Worm (Caenorhabditis elegans): ENCODE measurements around the gene srab-14.
A peak's percentile ranks its signal among the peaks of the same experiment; 100 is the strongest.

srab-14 gene

ce11 chrII:7478487-7479234 is 20.6 kb downstream of the srab-14 start, which contains the start of the genes aka-1 and ubc-6 (continued):
- TF ChIP-seq nhr-76 (tag; optimal IDR thresholded peaks at IDR 0.05) (no peak), ztf-11 (tag; optimal IDR thresholded peaks at IDR 0.05) (no peak), tbx-2 (tag; optimal IDR thresholded peaks at IDR 0.05) (peak; percentile 82), jun-1 (tag; optimal IDR thresholded peaks at IDR 0.05) (peak; percentile 73), nhr-43 (tag; optimal IDR thresholded peaks at IDR 0.05; ENCODE audit: poor library complexity, severe bottlenecking) (peak; percentile 67), mml-1 (tag; optimal IDR thresholded peaks at IDR 0.05) (no peak), ceh-9 (tag; optimal IDR thresholded peaks at IDR 0.05) (no peak), ztf-4 (tag; optimal IDR thresholded peaks at IDR 0.05) (no peak), lsy-12 (tag; optimal IDR thresholded peaks at IDR 0.05) (peak; percentile 83), pqm-1 (tag; optimal IDR thresholded peaks at IDR 0.05) (peak; percentile 13), egl-5 (tag; optimal IDR thresholded peaks at IDR 0.05) (peak; percentile 37), nfya-1 (tag; optimal IDR thresholded peaks at IDR 0.05; ENCODE audit: insufficient read depth) (peak; percentile 77), egl-27 (tag; optimal IDR thresholded peaks at IDR 0.05) (no peak), ceh-28 (tag; optimal IDR thresholded peaks at IDR 0.05) (peak; percentile 79), fkh-2 (tag; optimal IDR thresholded peaks at IDR 0.05) (no peak), fos-1 (tag; optimal IDR thresholded peaks at IDR 0.05) (peak; percentile 31), nhr-23 (tag; optimal IDR thresholded peaks at IDR 0.05) (peak; percentile 79), skn-1 (tag; optimal IDR thresholded peaks at IDR 0.05) (no peak), ZK546.5 (tag; optimal IDR thresholded peaks at IDR 0.05) (no peak), elt-1 (tag; optimal IDR thresholded peaks at IDR 0.05) (no peak)

DNA sequence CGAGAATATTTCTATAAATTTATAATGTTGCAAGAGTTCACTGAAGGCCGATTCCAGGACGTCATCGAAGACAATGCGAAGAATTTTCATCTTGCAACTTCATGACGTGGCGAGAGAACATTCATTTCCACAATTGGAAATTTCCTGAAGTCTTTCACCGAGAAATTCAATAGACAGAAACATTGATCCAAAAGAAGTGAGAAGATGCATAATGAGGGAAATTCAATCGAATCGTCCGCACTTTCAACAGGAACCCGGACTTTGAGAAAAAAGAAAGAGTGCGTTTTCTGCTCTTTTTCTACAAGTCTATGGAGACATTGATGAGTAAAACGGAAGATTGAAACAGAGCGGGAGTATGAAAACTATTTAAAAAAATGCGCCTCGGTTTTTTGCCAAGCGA is 30.0 kb downstream of the srab-14 start:
- TF ChIP-seq jun-1 (tag; optimal IDR thresholded peaks at IDR 0.05) (no peak), lin-15B (tag; optimal IDR thresholded peaks at IDR 0.05) (no peak), ceh-28 (tag; optimal IDR thresholded peaks at IDR 0.05) (no peak), nhr-43 (tag; optimal IDR thresholded peaks at IDR 0.05; ENCODE audit: poor library complexity, severe bottlenecking) (no peak), hmg-11 (tag; optimal IDR thresholded peaks at IDR 0.05) (no peak), fkh-10 (GFP tag; optimal IDR thresholded peaks at IDR 0.05) (peak; percentile 98), nhr-67 (tag; optimal IDR thresholded peaks at IDR 0.05) (no peak), unc-39 (tag; optimal IDR thresholded peaks at IDR 0.05) (no peak), elt-3 (tag; optimal IDR thresholded peaks at IDR 0.05) (no peak)

- TF ChIP-seq elt-2 (tag; optimal IDR thresholded peaks at IDR 0.05) (no peak), jun-1 (tag; optimal IDR thresholded peaks at IDR 0.05) (no peak), pqm-1 (tag; optimal IDR thresholded peaks at IDR 0.05) (no peak), ceh-28 (tag; optimal IDR thresholded peaks at IDR 0.05) (no peak), nhr-25 (tag; optimal IDR thresholded peaks at IDR 0.05) (no peak), ceh-82 (tag; optimal IDR thresholded peaks at IDR 0.05) (no peak), lin-15B (tag; optimal IDR thresholded peaks at IDR 0.05) (no peak), unc-62 (GFP tag; optimal IDR thresholded peaks at IDR 0.05) (no peak), nhr-43 (tag; optimal IDR thresholded peaks at IDR 0.05; ENCODE audit: poor library complexity, severe bottlenecking) (no peak)
Measured at ce11 chrII:7465519-7465918, 33.8 kb downstream of the srab-14 start, which contains the start of gene sro-1. Gene sro-1 (minus strand): TSS chrII:7465619.

DNA sequence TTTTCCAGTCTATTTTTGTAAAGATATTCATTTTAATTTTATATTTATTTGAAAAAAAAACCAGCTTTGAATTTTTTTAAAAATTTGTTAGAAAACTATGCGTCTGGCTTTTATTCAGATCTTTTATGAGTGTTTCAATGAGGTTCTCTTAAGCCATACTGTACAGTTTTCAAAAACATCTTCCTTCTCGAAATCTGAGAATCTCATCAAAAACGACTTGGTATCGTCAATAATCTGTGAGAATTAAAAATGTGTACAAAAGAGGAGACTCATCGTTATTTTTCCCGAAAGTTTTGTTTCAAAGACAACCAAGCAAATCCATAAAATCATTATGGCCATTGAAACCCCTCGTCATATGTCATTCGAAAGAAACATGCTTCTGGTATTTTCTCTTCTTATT is 40.1 kb downstream of the srab-14 start, which contains the start of gene D1022.2:
D1022.2 (plus strand) TSS at position 301 of the 400 bp plus-strand sequence.
- no peak for TF ChIP-seq ceh-16 (tag; optimal IDR thresholded peaks at IDR 0.05)
- no peak for TF ChIP-seq ceh-82 (tag; optimal IDR thresholded peaks at IDR 0.05)
- no peak for TF ChIP-seq pha-4 (tag; optimal IDR thresholded peaks at IDR 0.05)
- TF ChIP-seq snpc-4 (tag; optimal IDR thresholded peaks at IDR 0.05) = no peak
- no peak for TF ChIP-seq unc-39 (tag; optimal IDR thresholded peaks at IDR 0.05)
- TF ChIP-seq unc-62 (GFP tag; optimal IDR thresholded peaks at IDR 0.05) = no peak
- no peak for TF ChIP-seq mdl-1 (tag; optimal IDR thresholded peaks at IDR 0.05)
- TF ChIP-seq nhr-28 (tag; optimal IDR thresholded peaks at IDR 0.05) = no peak
- no peak for TF ChIP-seq elt-3 (tag; optimal IDR thresholded peaks at IDR 0.05)
- TF ChIP-seq aly-2 (tag; optimal IDR thresholded peaks at IDR 0.05) = no peak
- TF ChIP-seq skn-1 (tag; optimal IDR thresholded peaks at IDR 0.05) = no peak
- no peak for TF ChIP-seq lin-15B (tag; optimal IDR thresholded peaks at IDR 0.05)
- no peak for TF ChIP-seq elt-1 (tag; optimal IDR thresholded peaks at IDR 0.05)
- no peak for TF ChIP-seq fos-1 (tag; optimal IDR thresholded peaks at IDR 0.05)
- TF ChIP-seq hmg-11 (tag; optimal IDR thresholded peaks at IDR 0.05) = no peak
- no peak for TF ChIP-seq nfya-1 (tag; optimal IDR thresholded peaks at IDR 0.05; ENCODE audit: insufficient read depth)
